Fruit fly (Drosophila melanogaster) whole organism: ENCODE measurements around the gene Spn88Eb.

ENCODE experiments used
- CG8478 ChIP-seq: fragments of >200 bp; optimal IDR thresholded peaks from 2 replicates; lab custom pipeline; 2018; ENCODE audit warnings: inconsistent platforms
- Dll ChIP-seq: fragments of >200 bp; optimal IDR thresholded peaks from 2 replicates; lab custom pipeline; 2017
- EcR ChIP-seq, 2 experiments: fragments of >200 bp; optimal IDR thresholded peaks; 2 replicates each; lab custom pipeline; 2017; ENCODE audit warnings: missing biosample characterization in 2 of 2, missing genetic modification characterization in 2 of 2, missing genetic modification reagents in 2 of 2
- pan ChIP-seq: fragments of >200 bp; optimal IDR thresholded peaks from 2 replicates; lab custom pipeline; 2017
- psq ChIP-seq: fragments of >200 bp; optimal IDR thresholded peaks from 2 replicates; lab custom pipeline; 2017
- usp ChIP-seq: fragments of >200 bp; optimal IDR thresholded peaks from 2 replicates; lab custom pipeline; 2017; ENCODE audit warnings: missing biosample characterization, missing genetic modification characterization, mixed read lengths

Spn88Eb gene

DNA sequence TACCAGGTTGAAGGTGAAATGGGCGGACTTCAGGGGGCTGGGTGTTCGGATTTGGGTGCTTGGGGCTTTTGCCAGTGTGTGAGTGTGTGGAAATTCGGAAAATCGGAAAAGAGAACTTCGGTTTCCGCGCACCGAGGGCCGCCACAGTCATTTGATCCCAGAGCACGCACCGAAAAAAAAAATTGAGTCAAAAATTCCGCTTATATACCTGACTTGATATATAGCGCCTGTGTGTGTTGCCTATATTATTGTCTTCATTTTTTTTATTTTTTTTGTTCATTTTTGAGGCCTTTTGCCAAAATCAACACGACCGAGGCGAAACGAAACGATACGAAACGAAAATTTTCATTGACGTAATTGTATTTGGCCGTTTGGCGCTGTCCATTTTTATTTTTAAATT is 31.3 kb downstream of the Spn88Eb start:
- TF ChIP-seq usp (GFP tag; lab: Kevin White, UChicago) = no peak
- no peak for TF ChIP-seq CG8478 (lab: Kevin White, UChicago)
- TF ChIP-seq EcR (GFP tag; optimal IDR thresholded peaks at IDR 0.05; lab: Kevin White, UChicago) = no peak
- no peak for TF ChIP-seq pan (lab: Kevin White, UChicago)
- TF ChIP-seq psq (lab: Kevin White, UChicago) = no peak
- no peak for TF ChIP-seq Dll (lab: Kevin White, UChicago)
